Worm (Caenorhabditis elegans) whole organism, L4 larva: Measurements from ENCODE around the gene mrps-9.
A peak's percentile ranks its signal among the peaks of the same experiment; 100 is the strongest.

Source experiments
- F26F4.8 ChIP-seq: fragments of 200-800 bp; sonication (Bioruptor generic); conservative IDR thresholded peaks from 2 replicates; pipeline ENCODE4 v1.3.6; 2022; ENCODE audit warnings: missing genetic modification characterization, missing compliant biosample characterization
- Y48G9A.11 ChIP-seq: fragments of 200-800 bp; sonication (Bioruptor generic); IDR thresholded peaks from 2 replicates; pipeline ENCODE4 v1.3.6; 2022; ENCODE audit warnings: missing genetic modification reagents, missing genetic modification characterization, missing compliant biosample characterization
- ZK546.5 ChIP-seq, 2 experiments: sonication (generic microtip); optimal IDR thresholded peaks; 2 replicates each; lab custom pipeline; 2017; ENCODE audit warnings: missing biosample characterization in 2 of 2, missing genetic modification characterization in 2 of 2
- aha-1 ChIP-seq: fragments of 150-350 bp; peaks from one replicate; lab custom pipeline; 2014; ENCODE audit warnings: missing biosample characterization, missing genetic modification characterization
- aly-2 ChIP-seq: sonication (generic microtip); optimal IDR thresholded peaks from 2 replicates; lab custom pipeline; 2018; ENCODE audit warnings: missing biosample characterization, missing genetic modification characterization
- attf-4 ChIP-seq: sonication (generic microtip); optimal IDR thresholded peaks from 3 replicates; lab custom pipeline; 2017; ENCODE audit warnings: missing biosample characterization, missing genetic modification characterization
- ceh-28 ChIP-seq: fragments of 150-350 bp; optimal IDR thresholded peaks from 2 replicates; lab custom pipeline; 2014; ENCODE audit warnings: missing biosample characterization, missing genetic modification reagents, missing genetic modification characterization
- ceh-82 ChIP-seq: sonication (generic microtip); optimal IDR thresholded peaks from 2 replicates; lab custom pipeline; 2017; ENCODE audit warnings: missing biosample characterization, missing genetic modification characterization
- daf-12 ChIP-seq: fragments of 150-350 bp; optimal IDR thresholded peaks from 2 replicates; lab custom pipeline; 2014; ENCODE audit warnings: missing biosample characterization, missing genetic modification reagents, missing genetic modification characterization
- daf-16 ChIP-seq, 3 experiments: sonication (generic microtip); optimal IDR thresholded peaks; 2 replicates each; lab custom pipeline; 2016 to 2017; ENCODE audit warnings: missing genetic modification characterization in 3 of 3, missing genetic modification reagents in 3 of 3, mild to moderate bottlenecking in 2 of 3, missing compliant biosample characterization in 2 of 3, missing biosample characterization in 1 of 3, moderate library complexity in 1 of 3
- daf-19 ChIP-seq: fragments of 200-800 bp; sonication (Bioruptor generic); conservative IDR thresholded peaks from 2 replicates; pipeline ENCODE4 v1.3.6; 2022; ENCODE audit warnings: missing genetic modification characterization, missing compliant biosample characterization
- daf-8 ChIP-seq: fragments of 200-800 bp; sonication (Bioruptor generic); IDR thresholded peaks from 2 replicates; pipeline ENCODE4 v1.3.6; 2022; ENCODE audit warnings: missing genetic modification characterization, missing compliant biosample characterization
- duxl-1 ChIP-seq: sonication (generic microtip); optimal IDR thresholded peaks from 2 replicates; lab custom pipeline; 2016; ENCODE audit warnings: mild to moderate bottlenecking, missing genetic modification characterization, moderate library complexity, missing compliant biosample characterization; ENCODE audit not compliant: poor library complexity
- dve-1 ChIP-seq: sonication (generic microtip); optimal IDR thresholded peaks from 2 replicates; lab custom pipeline; 2017; ENCODE audit warnings: antibody characterized with exemption, mild to moderate bottlenecking, missing genetic modification characterization, missing compliant biosample characterization; ENCODE audit not compliant: insufficient read depth
- egl-27 ChIP-seq: sonication (generic microtip); optimal IDR thresholded peaks from 3 replicates; lab custom pipeline; 2017; ENCODE audit warnings: missing biosample characterization, missing genetic modification reagents, missing genetic modification characterization
- egl-43 ChIP-seq: fragments of 200-800 bp; sonication (Bioruptor generic); IDR thresholded peaks from 2 replicates; pipeline ENCODE4 v1.3.6; 2022; ENCODE audit warnings: missing genetic modification reagents, missing genetic modification characterization, missing compliant biosample characterization
- hlh-11 ChIP-seq: fragments of 200-800 bp; sonication (Bioruptor generic); optimal IDR thresholded peaks from 2 replicates; lab custom pipeline; 2018; ENCODE audit warnings: mild to moderate bottlenecking, missing genetic modification characterization, missing compliant biosample characterization
- hlh-30 ChIP-seq: sonication (generic microtip); optimal IDR thresholded peaks from 2 replicates; lab custom pipeline; 2017; ENCODE audit warnings: antibody characterized with exemption, mild to moderate bottlenecking, missing genetic modification characterization, missing compliant biosample characterization; ENCODE audit not compliant: insufficient read depth
- hmg-1.1 ChIP-seq: fragments of 200-800 bp; sonication (Bioruptor generic); IDR thresholded peaks from 2 replicates; pipeline ENCODE4 v1.3.6; 2022; ENCODE audit warnings: missing genetic modification reagents, missing genetic modification characterization, missing compliant biosample characterization
- lin-38 ChIP-seq: fragments of 200-800 bp; sonication (Bioruptor generic); IDR thresholded peaks from 2 replicates; pipeline ENCODE4 v1.3.6; 2022; ENCODE audit warnings: missing genetic modification reagents, missing genetic modification characterization, missing compliant biosample characterization
- lsy-2 ChIP-seq, 2 experiments: fragments of 150-350 bp in 1 of 2; sonication (generic microtip) in 1 of 2; optimal IDR thresholded peaks; 2 replicates each; lab custom pipeline; 2014 to 2017; ENCODE audit warnings: missing biosample characterization in 2 of 2, missing genetic modification characterization in 2 of 2
- madf-9 ChIP-seq: fragments of 200-800 bp; sonication (Bioruptor generic); conservative IDR thresholded peaks from 2 replicates; pipeline ENCODE4 v1.3.6; 2022; ENCODE audit warnings: missing genetic modification reagents, missing genetic modification characterization, missing compliant biosample characterization
- mdl-1 ChIP-seq, 2 experiments: fragments of 150-350 bp in 1 of 2; sonication (generic microtip) in 1 of 2; optimal IDR thresholded peaks; 2 replicates each; lab custom pipeline; 2014 to 2017; ENCODE audit warnings: missing biosample characterization in 2 of 2, missing genetic modification characterization in 2 of 2
- mep-1 ChIP-seq: fragments of 150-350 bp; sonication (generic microtip); optimal IDR thresholded peaks from 3 replicates; lab custom pipeline; 2014; ENCODE audit warnings: missing biosample characterization, missing genetic modification characterization
- mes-2 ChIP-seq: sonication (generic microtip); optimal IDR thresholded peaks from 2 replicates; lab custom pipeline; 2016; ENCODE audit warnings: missing genotype, mild to moderate bottlenecking, missing genetic modification characterization, missing compliant biosample characterization; ENCODE audit not compliant: poor library complexity, severe bottlenecking
- mxl-2 ChIP-seq: fragments of 200-800 bp; sonication (Bioruptor generic); conservative IDR thresholded peaks from 2 replicates; pipeline ENCODE4 v1.3.6; 2022; ENCODE audit warnings: missing genetic modification reagents, missing genetic modification characterization, missing compliant biosample characterization
- nhr-102 ChIP-seq: sonication (generic microtip); optimal IDR thresholded peaks from 2 replicates; lab custom pipeline; 2016; ENCODE audit warnings: mild to moderate bottlenecking, missing genetic modification characterization, moderate library complexity, missing compliant biosample characterization
- nhr-111 ChIP-seq: fragments of 200-800 bp; sonication (Bioruptor generic); optimal IDR thresholded peaks from 2 replicates; lab custom pipeline; 2018; ENCODE audit warnings: mild to moderate bottlenecking, missing genetic modification characterization, missing compliant biosample characterization
- nhr-237 ChIP-seq: sonication (generic microtip); optimal IDR thresholded peaks from 2 replicates; lab custom pipeline; 2017; ENCODE audit warnings: missing biosample characterization, missing genetic modification characterization
- nhr-28 ChIP-seq: fragments of 150-350 bp; optimal IDR thresholded peaks from 2 replicates; lab custom pipeline; 2014; ENCODE audit warnings: missing biosample characterization, missing genetic modification characterization
- nhr-42 ChIP-seq: fragments of 200-800 bp; sonication (Bioruptor generic); IDR thresholded peaks from 2 replicates; pipeline ENCODE4 v1.3.6; 2022; ENCODE audit warnings: missing genetic modification characterization, missing compliant biosample characterization
- nhr-48 ChIP-seq: sonication (generic microtip); optimal IDR thresholded peaks from 2 replicates; lab custom pipeline; 2016; ENCODE audit warnings: mild to moderate bottlenecking, missing genetic modification characterization, missing compliant biosample characterization
- pha-4 ChIP-seq, 2 experiments: fragments of 150-350 bp in 1 of 2; fragments of 200-800 bp in 1 of 2; sonication (Bioruptor generic) in 1 of 2; IDR thresholded peaks in 1 of 2; optimal IDR thresholded peaks in 1 of 2; 2 replicates each; pipeline versions ENCODE4 v1.3.6 to Lab custom; 2014 to 2022; ENCODE audit warnings: missing genetic modification characterization in 2 of 2, missing genetic modification reagents in 2 of 2, missing biosample characterization in 1 of 2, missing compliant biosample characterization in 1 of 2
- sdz-12 ChIP-seq: fragments of 200-800 bp; sonication (Bioruptor generic); optimal IDR thresholded peaks from 2 replicates; lab custom pipeline; 2018; ENCODE audit warnings: mild to moderate bottlenecking, missing genetic modification characterization, missing compliant biosample characterization
- skn-1 ChIP-seq: fragments of 150-350 bp; optimal IDR thresholded peaks from 2 replicates; lab custom pipeline; 2014; ENCODE audit warnings: missing biosample characterization, missing genetic modification characterization
- spr-3 ChIP-seq: fragments of 200-800 bp; sonication (Bioruptor generic); optimal IDR thresholded peaks from 2 replicates; lab custom pipeline; 2018; ENCODE audit warnings: mild to moderate bottlenecking, missing genetic modification characterization, missing compliant biosample characterization
- unc-130 ChIP-seq: sonication (generic microtip); optimal IDR thresholded peaks from 2 replicates; lab custom pipeline; 2016; ENCODE audit warnings: missing genetic modification reagents, missing genetic modification characterization, missing compliant biosample characterization
- unc-62 ChIP-seq, 3 experiments: fragments of 150-350 bp in 1 of 3; sonication (generic microtip); optimal IDR thresholded peaks in 2 of 3; peaks in 1 of 3; 1 replicate in 1 of 3; 2 replicates in 2 of 3; lab custom pipeline; 2014 to 2017; ENCODE audit warnings: missing biosample characterization in 3 of 3, missing genetic modification characterization in 3 of 3, missing genetic modification reagents in 3 of 3, missing genotype in 1 of 3
- zip-2 ChIP-seq: fragments of 150-350 bp; optimal IDR thresholded peaks from 2 replicates; lab custom pipeline; 2014; ENCODE audit warnings: missing biosample characterization, missing genetic modification characterization

mrps-9 gene

DNA sequence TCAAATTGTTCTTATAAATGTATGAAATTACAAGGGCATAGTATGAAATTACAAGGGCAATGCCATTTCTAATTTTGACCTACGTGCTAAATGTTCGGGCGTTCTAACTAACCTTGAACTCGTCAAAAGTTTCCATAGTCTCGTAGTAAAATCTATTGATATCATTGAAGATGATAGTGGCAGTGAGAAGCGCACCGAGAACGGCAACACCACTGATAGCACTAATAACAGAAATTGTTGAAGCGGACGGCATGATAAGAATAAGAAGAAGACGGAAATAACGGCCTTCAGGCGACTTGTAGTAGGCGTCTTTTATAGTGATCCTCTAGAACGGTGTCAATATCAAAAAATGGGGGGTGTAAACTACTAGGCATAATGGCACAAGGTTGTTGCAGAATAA, 2.5 kb upstream of the mrps-9 start, which contains the start of gene col-91:
Gene col-91 (minus strand): TSS at position 288 of the 400 bp plus-strand sequence.
- TF ChIP-seq unc-62 (GFP tag; optimal IDR thresholded peaks at IDR 0.05 in 1 of 2; lab: Kevin White, UChicago) (peak in 1 of 2 experiments; percentile 23), unc-62 (tag; optimal IDR thresholded peaks at IDR 0.05; lab: Kevin White, UChicago) (no peak), F26F4.8 (GFP tag; lab: Robert Waterston, UW) (no peak), mxl-2 (GFP tag; lab: Robert Waterston, UW) (no peak), nhr-28 (peak; percentile 37), aly-2 (no peak), nhr-111 (no peak), egl-43 (GFP tag; lab: Robert Waterston, UW) (no peak)

DNA sequence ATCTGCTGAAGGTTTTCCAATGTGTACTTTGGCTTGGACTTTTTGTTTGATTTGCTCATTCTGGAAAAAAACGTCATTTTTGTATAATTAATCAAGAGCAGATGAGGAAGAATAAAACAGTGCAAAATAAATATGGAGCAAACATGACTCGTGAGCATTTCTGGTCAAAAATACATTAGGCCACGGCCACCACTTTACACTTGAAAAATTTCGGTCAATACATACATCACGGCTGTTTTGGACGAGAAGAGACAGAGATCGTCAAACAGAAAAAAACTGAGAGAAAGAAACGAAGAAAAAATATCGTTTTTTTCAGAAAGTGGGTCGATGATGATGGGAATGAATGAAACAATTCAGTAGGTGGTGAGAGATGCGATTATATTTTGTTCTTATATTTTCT, 2.4 kb downstream of the mrps-9 start, which contains the start of the genes F09G8.7 and crn-7:
Gene F09G8.7 (minus strand): TSS at position 60 of the 400 bp plus-strand sequence.
Gene crn-7 (plus strand): TSS at position 236 of the 400 bp plus-strand sequence.
- TF ChIP-seq Y48G9A.11 (no peak), sdz-12 (GFP tag; lab: Kevin White, UChicago) (no peak), lin-38 (GFP tag; lab: Robert Waterston, UW) (peak; percentile 39; the same call in 1 of the 2 replicates), hlh-30 (tag; lab: Kevin White, UChicago) (peak; percentile 55), daf-8 (no peak), nhr-42 (GFP tag; lab: Robert Waterston, UW) (no peak), nhr-237 (tag; lab: Kevin White, UChicago) (no peak), dve-1 (tag; lab: Kevin White, UChicago) (peak; percentile 28), aha-1 (tag; lab: Kevin White, UChicago) (no peak), hlh-11 (tag; lab: Kevin White, UChicago) (peak; percentile 38), pha-4 (GFP tag; IDR thresholded peaks at IDR 0.05; lab: Robert Waterston, UW) (no peak), pha-4 (tag; optimal IDR thresholded peaks at IDR 0.05; lab: Kevin White, UChicago) (peak; percentile 45), duxl-1 (tag; lab: Kevin White, UChicago) (no peak), daf-16 (GFP tag; optimal IDR thresholded peaks at IDR 0.05; lab: Kevin White, UChicago) (no peak), daf-16 (tag; optimal IDR thresholded peaks at IDR 0.05; lab: Kevin White, UChicago) (peak; percentile 15), F26F4.8 (GFP tag; lab: Robert Waterston, UW) (no peak), daf-12 (no peak), unc-62 (GFP tag; optimal IDR thresholded peaks at IDR 0.05 in 1 of 2; lab: Kevin White, UChicago) (peak in 1 of 2 experiments; percentile 57), unc-62 (tag; optimal IDR thresholded peaks at IDR 0.05; lab: Kevin White, UChicago) (no peak), skn-1 (tag; lab: Kevin White, UChicago) (no peak), mes-2 (peak; percentile 67), lsy-2 (tag; optimal IDR thresholded peaks at IDR 0.05; lab: Kevin White, UChicago) (peak in 1 of 2 experiments; percentile 61), ceh-82 (no peak), daf-19 (GFP tag; lab: Robert Waterston, UW) (no peak), mdl-1 (tag; optimal IDR thresholded peaks at IDR 0.05; lab: Kevin White, UChicago) (no peak), zip-2 (tag; lab: Kevin White, UChicago) (no peak), nhr-28 (peak; percentile 51), mep-1 (tag; lab: Kevin White, UChicago) (no peak)
- TF ChIP-seq, all 104 proteins: peak for 10

DNA sequence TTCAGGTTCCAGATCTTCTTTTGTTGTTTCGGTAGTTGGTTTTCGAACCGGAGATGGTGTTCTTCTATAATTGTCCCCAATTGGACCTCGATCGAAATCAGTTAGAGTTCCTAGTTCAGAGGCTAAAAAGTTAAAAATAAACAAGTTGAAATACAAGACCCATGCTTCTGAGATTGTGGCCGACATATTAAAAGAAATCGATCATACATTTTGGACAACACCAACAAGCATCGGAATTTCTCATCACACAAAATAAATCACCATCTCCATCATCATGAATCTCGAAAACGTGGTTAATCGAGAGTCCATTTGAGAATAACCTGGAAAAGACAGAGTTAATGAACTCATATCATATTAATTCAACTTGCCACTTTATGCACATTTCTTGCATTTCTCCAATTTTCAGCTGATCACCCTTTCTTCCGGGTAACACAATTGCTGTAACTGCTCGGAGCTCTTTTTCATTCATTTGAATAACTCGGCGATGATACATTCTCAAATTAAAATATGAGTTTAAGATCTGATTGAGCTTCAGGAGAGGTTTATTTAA, 5.9 kb downstream of the mrps-9 start, which contains the start of the genes mps-4 and F09G8.10:
Gene mps-4 (minus strand): TSS at position 101 of the 550 bp plus-strand sequence.
Gene F09G8.10 (minus strand): TSS at position 500 of the 550 bp plus-strand sequence.
- TF ChIP-seq unc-130 (GFP tag; lab: Kevin White, UChicago): no peak
- no peak for TF ChIP-seq nhr-42 (GFP tag; lab: Robert Waterston, UW)
- TF ChIP-seq madf-9 (GFP tag; lab: Robert Waterston, UW): no peak

DNA sequence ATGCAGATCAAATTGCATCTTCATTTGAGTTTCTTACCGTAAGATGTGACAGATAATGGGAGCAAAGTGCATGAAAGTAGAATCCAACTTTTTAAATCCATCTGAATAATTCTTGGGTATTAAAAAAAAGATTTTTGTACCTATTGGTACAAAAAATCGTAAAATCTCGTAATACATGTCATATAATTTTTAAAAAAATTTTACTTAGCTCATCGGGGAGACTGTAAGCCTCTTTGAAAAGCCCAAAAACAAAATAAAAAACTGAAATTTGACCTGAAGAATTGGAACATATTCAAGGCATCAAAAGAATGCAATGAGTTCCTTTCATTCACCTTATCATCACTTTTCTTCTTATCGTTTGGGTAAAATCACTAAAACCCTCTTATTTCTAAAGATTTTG, 10.0 kb downstream of the mrps-9 start, which contains the start of gene clec-160:
Gene clec-160 (minus strand): TSS at position 101 of the 400 bp plus-strand sequence.
- TF ChIP-seq nhr-48 (tag; lab: Kevin White, UChicago) (no peak), ceh-28 (tag; lab: Kevin White, UChicago) (no peak), nhr-111 (no peak), pha-4 (GFP tag; IDR thresholded peaks at IDR 0.05; lab: Robert Waterston, UW) (no peak), pha-4 (tag; optimal IDR thresholded peaks at IDR 0.05; lab: Kevin White, UChicago) (no peak), nhr-102 (no peak), attf-4 (tag; lab: Kevin White, UChicago) (no peak), spr-3 (GFP tag; lab: Kevin White, UChicago) (no peak), hmg-1.1 (no peak), ZK546.5 (tag; optimal IDR thresholded peaks at IDR 0.05; lab: Kevin White, UChicago) (no peak), egl-27 (tag; lab: Kevin White, UChicago) (no peak)
